Fruit fly (Drosophila melanogaster) whole organism, adult: Measurements from ENCODE around the gene Lasp.

Experiments
- CG33017 ChIP-seq: fragments of 200-800 bp; sonication (Bioruptor generic); optimal IDR thresholded peaks from 2 replicates; lab custom pipeline; 2018; ENCODE audit warnings: missing biosample characterization, mild to moderate bottlenecking, missing genetic modification characterization, moderate library complexity
- CG5204 ChIP-seq: fragments of 200-800 bp; sonication (Bioruptor generic); optimal IDR thresholded peaks from 2 replicates; lab custom pipeline; 2016; ENCODE audit warnings: missing biosample characterization, missing genetic modification characterization
- CG7101 ChIP-seq: fragments of 200-800 bp; sonication (Bioruptor generic); optimal IDR thresholded peaks from 2 replicates; lab custom pipeline; 2018; ENCODE audit warnings: missing biosample characterization, mild to moderate bottlenecking, missing genetic modification characterization, moderate library complexity
- Clk ChIP-seq: fragments of 200-800 bp; sonication (Bioruptor generic); optimal IDR thresholded peaks from 2 replicates; lab custom pipeline; 2017; ENCODE audit warnings: missing biosample characterization, missing genetic modification characterization
- Crg-1 ChIP-seq: fragments of 200-800 bp; sonication (Bioruptor generic); optimal IDR thresholded peaks from 2 replicates; lab custom pipeline; 2016; ENCODE audit warnings: missing biosample characterization, missing genetic modification characterization
- Hr96 ChIP-seq: fragments of 200-800 bp; sonication (Bioruptor generic); optimal IDR thresholded peaks from 2 replicates; lab custom pipeline; 2016; ENCODE audit warnings: missing biosample characterization, missing genetic modification characterization
- Mnt ChIP-seq: fragments of 200-800 bp; sonication (Bioruptor generic); optimal IDR thresholded peaks from 2 replicates; lab custom pipeline; 2016; ENCODE audit warnings: missing biosample characterization, mild to moderate bottlenecking, missing genetic modification characterization
- bab1 ChIP-seq: fragments of 200-800 bp; sonication (Bioruptor generic); optimal IDR thresholded peaks from 3 replicates; lab custom pipeline; 2019; ENCODE audit warnings: missing biosample characterization, mild to moderate bottlenecking, missing genetic modification characterization, moderate library complexity
- cnc ChIP-seq, 2 experiments: fragments of >200 bp; optimal IDR thresholded peaks; 2 replicates each; lab custom pipeline; 2017
- kay ChIP-seq: fragments of 200-800 bp; sonication (Bioruptor generic); peaks from one replicate; lab custom pipeline; 2016; ENCODE audit warnings: missing biosample characterization, missing genetic modification characterization, borderline replicate concordance
- ovo ChIP-seq: fragments of 200-800 bp; sonication (Bioruptor generic); optimal IDR thresholded peaks from 2 replicates; lab custom pipeline; 2016; ENCODE audit warnings: missing biosample characterization, missing genetic modification characterization
- toe ChIP-seq: fragments of 200-800 bp; sonication (Bioruptor generic); optimal IDR thresholded peaks from 2 replicates; lab custom pipeline; 2016; ENCODE audit warnings: missing biosample characterization, missing genetic modification characterization

- no peak for TF ChIP-seq CG5204 (GFP tag; lab: Kevin White, UChicago)
- TF ChIP-seq Clk, result no peak
- no peak for TF ChIP-seq ovo (GFP tag; lab: Kevin White, UChicago)
- TF ChIP-seq CG7101, result no peak
- TF ChIP-seq kay (GFP tag; lab: Kevin White, UChicago), result peak; percentile 15
- no peak for TF ChIP-seq Mnt (GFP tag; lab: Kevin White, UChicago)
- TF ChIP-seq cnc (optimal IDR thresholded peaks at IDR 0.05; lab: Kevin White, UChicago), result no peak
- no peak for TF ChIP-seq bab1
- TF ChIP-seq CG33017 (tag; lab: Kevin White, UChicago), result no peak
- no peak for TF ChIP-seq Crg-1 (GFP tag; lab: Kevin White, UChicago)
- no peak for TF ChIP-seq toe (GFP tag; lab: Kevin White, UChicago)
- TF ChIP-seq Hr96 (GFP tag; lab: Kevin White, UChicago), result no peak
These were observed 22.0 kb downstream of the Lasp start for dm6 chr3L:16689491-16689890.
